Fruit fly (Drosophila melanogaster): ENCODE data around the gene jar.

The jar gene

DNA sequence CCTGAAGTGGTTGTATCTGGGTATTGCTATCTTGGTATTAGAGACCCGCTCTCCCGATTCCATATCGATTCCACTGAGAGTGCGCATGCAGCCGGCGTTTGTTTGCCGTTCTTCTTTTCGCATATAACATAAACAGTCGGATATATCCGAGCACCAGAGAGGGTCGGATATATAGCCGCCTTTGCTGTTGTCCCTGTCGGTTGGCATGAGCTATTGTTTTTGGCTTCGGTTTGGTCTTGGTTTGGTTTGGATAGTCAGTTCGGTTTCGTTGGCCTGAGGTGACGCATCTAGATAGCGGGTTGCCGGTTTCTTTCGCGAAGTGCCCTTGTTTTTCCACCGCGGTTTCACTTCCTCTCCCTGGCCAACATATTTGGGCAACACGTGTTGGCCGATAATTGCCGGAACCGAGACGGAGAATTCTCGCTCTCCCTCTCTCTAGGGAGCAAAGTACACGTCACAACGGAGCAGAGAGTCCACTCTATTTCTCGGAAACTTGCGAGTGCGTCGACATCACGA is 1.8 kb upstream of the jar start, which contains the start of gene Orct2 (continued):
- TF ChIP-seq trh (GFP tag; optimal IDR thresholded peaks at IDR 0.05), result no peak
- no peak for TF ChIP-seq B-H1 (GFP tag; IDR thresholded peaks at IDR 0.05)
- TF ChIP-seq ro (GFP tag; IDR thresholded peaks at IDR 0.05), result no peak
- TF ChIP-seq maf-S (GFP tag; optimal IDR thresholded peaks at IDR 0.05), result no peak
- TF ChIP-seq wek (GFP tag; optimal IDR thresholded peaks at IDR 0.05), result no peak
- TF ChIP-seq CG18599 (GFP tag; optimal IDR thresholded peaks at IDR 0.05), result peak; percentile 66
- peak; percentile 6 for TF ChIP-seq Nf-YB (GFP tag; optimal IDR thresholded peaks at IDR 0.05)
- no peak for TF ChIP-seq CG12219 (GFP tag; optimal IDR thresholded peaks at IDR 0.05)
- no peak for TF ChIP-seq CG31441 (GFP tag; IDR thresholded peaks at IDR 0.05)
- TF ChIP-seq sug (tag; optimal IDR thresholded peaks at IDR 0.05), result peak; percentile 15
- TF ChIP-seq CG3163 (GFP tag; optimal IDR thresholded peaks at IDR 0.05), result no peak
- TF ChIP-seq ato (GFP tag; IDR thresholded peaks at IDR 0.05; ENCODE audit: partially characterized antibody), result peak; percentile 28; the same call in 1 of the 2 replicates
- TF ChIP-seq ttk (GFP tag; IDR thresholded peaks at IDR 0.05), result no peak
- TF ChIP-seq nerfin-1 (tag; optimal IDR thresholded peaks at IDR 0.05), result no peak
- TF ChIP-seq CG7987 (GFP tag; optimal IDR thresholded peaks at IDR 0.05), result no peak
- no peak for TF ChIP-seq eve (GFP tag; optimal IDR thresholded peaks at IDR 0.05)
- no peak for TF ChIP-seq CG10274 (GFP tag; optimal IDR thresholded peaks at IDR 0.05)
- TF ChIP-seq CoRest (tag; optimal IDR thresholded peaks at IDR 0.05), result no peak
- no peak for TF ChIP-seq CG7357 (GFP tag; IDR thresholded peaks at IDR 0.05)
- TF ChIP-seq CG12236 (GFP tag; optimal IDR thresholded peaks at IDR 0.05), result no peak
- TF ChIP-seq Xbp1 (GFP tag; optimal IDR thresholded peaks at IDR 0.05), result peak; percentile 69
- TF ChIP-seq cato (GFP tag; optimal IDR thresholded peaks at IDR 0.05; ENCODE audit: borderline replicate concordance), result no peak
- TF ChIP-seq sd (tag; optimal IDR thresholded peaks at IDR 0.05), result peak; percentile 66
- no peak for TF ChIP-seq CG11085 (GFP tag; IDR thresholded peaks at IDR 0.05)
- TF ChIP-seq CG1603 (tag; optimal IDR thresholded peaks at IDR 0.05), result no peak
- no peak for TF ChIP-seq Myb (GFP tag; optimal IDR thresholded peaks at IDR 0.05)
- TF ChIP-seq hth (optimal IDR thresholded peaks at IDR 0.05), result no peak
- TF ChIP-seq D19A (tag; optimal IDR thresholded peaks at IDR 0.05), result peak; percentile 14
- TF ChIP-seq ind (GFP tag; optimal IDR thresholded peaks at IDR 0.05), result no peak
- no peak for TF ChIP-seq sisA (GFP tag; IDR thresholded peaks at IDR 0.05)
- TF ChIP-seq gsb-n (tag; optimal IDR thresholded peaks at IDR 0.05), result peak; percentile 79
- no peak for TF ChIP-seq CG10565 (GFP tag; optimal IDR thresholded peaks at IDR 0.05)
- no peak for TF ChIP-seq Side (GFP tag; optimal IDR thresholded peaks at IDR 0.05)
- TF ChIP-seq lmd (GFP tag; IDR thresholded peaks at IDR 0.05), result no peak
- TF ChIP-seq abd-A (tag; optimal IDR thresholded peaks at IDR 0.05), result peak; percentile 79
- no peak for TF ChIP-seq vnd (GFP tag; IDR thresholded peaks at IDR 0.05; ENCODE audit: partially characterized antibody)
- no peak for TF ChIP-seq CG14710 (tag; optimal IDR thresholded peaks at IDR 0.05)
- TF ChIP-seq CG9817 (tag; optimal IDR thresholded peaks at IDR 0.05), result no peak
- no peak for TF ChIP-seq kah (GFP tag; optimal IDR thresholded peaks at IDR 0.05)
- TF ChIP-seq ham (GFP tag; IDR thresholded peaks at IDR 0.05), result no peak
- no peak for TF ChIP-seq vfl (GFP tag; optimal IDR thresholded peaks at IDR 0.05)
- no peak for TF ChIP-seq Aef1 (GFP tag; IDR thresholded peaks at IDR 0.05)
- TF ChIP-seq CG17361 (GFP tag; IDR thresholded peaks at IDR 0.05), result no peak
- no peak for TF ChIP-seq CG1529 (GFP tag; optimal IDR thresholded peaks at IDR 0.05)
- no peak for TF ChIP-seq run (tag; optimal IDR thresholded peaks at IDR 0.05)
- no peak for TF ChIP-seq lilli (GFP tag; optimal IDR thresholded peaks at IDR 0.05)
- TF ChIP-seq klu (GFP tag; IDR thresholded peaks at IDR 0.05), result no peak
- TF ChIP-seq nerfin-2 (GFP tag; IDR thresholded peaks at IDR 0.05; ENCODE audit: partially characterized antibody), result no peak
- TF ChIP-seq CG6654 (GFP tag; optimal IDR thresholded peaks at IDR 0.05), result no peak
- TF ChIP-seq CG18764 (GFP tag; optimal IDR thresholded peaks at IDR 0.05), result no peak
- TF ChIP-seq Pdp1 (GFP tag; optimal IDR thresholded peaks at IDR 0.05), result peak in 1 of 2 experiments; percentile 9
- TF ChIP-seq yki (optimal IDR thresholded peaks at IDR 0.05), result no peak

All from whole organism, embryonic.